Fruit fly (Drosophila melanogaster): ENCODE measurements around the gene CG7768.

CG7768 gene

dm6 chr3L:14220611-14221497 is 2.9 kb downstream of the CG7768 start (continued):
- TF ChIP-seq disco-r (GFP tag; optimal IDR thresholded peaks at IDR 0.05), result no peak
- no peak for TF ChIP-seq B-H1 (GFP tag; IDR thresholded peaks at IDR 0.05)
- no peak for TF ChIP-seq tll (GFP tag; optimal IDR thresholded peaks at IDR 0.05)
- TF ChIP-seq eve (GFP tag; optimal IDR thresholded peaks at IDR 0.05), result peak in 1 of 2 experiments; percentile 34
- TF ChIP-seq CG8765 (GFP tag; IDR thresholded peaks at IDR 0.05), result no peak
- TF ChIP-seq CG4617 (GFP tag; optimal IDR thresholded peaks at IDR 0.05; ENCODE audit: borderline replicate concordance), result no peak
- TF ChIP-seq Lpt (GFP tag; optimal IDR thresholded peaks at IDR 0.05), result no peak
- peak in 1 of 2 experiments; percentile 27 for TF ChIP-seq crp (GFP tag; optimal IDR thresholded peaks at IDR 0.05)
- TF ChIP-seq CG34224 (GFP tag; IDR thresholded peaks at IDR 0.05; ENCODE audit: partially characterized antibody), result peak; percentile 6; the same call in 1 of the 3 replicates
- no peak for TF ChIP-seq Hmr (GFP tag; optimal IDR thresholded peaks at IDR 0.05)
- TF ChIP-seq croc (GFP tag; conservative IDR thresholded peaks at IDR 0.05), result no peak
- TF ChIP-seq her (GFP tag; optimal IDR thresholded peaks at IDR 0.05), result no peak
- no peak for TF ChIP-seq ac (GFP tag; optimal IDR thresholded peaks at IDR 0.05)
- TF ChIP-seq CG12299 (tag; optimal IDR thresholded peaks at IDR 0.05), result no peak
- TF ChIP-seq CG4282 (GFP tag; optimal IDR thresholded peaks at IDR 0.05), result no peak
- TF ChIP-seq z (GFP tag; IDR thresholded peaks at IDR 0.05), result no peak
- no peak for TF ChIP-seq rib (GFP tag; IDR thresholded peaks at IDR 0.05)
- TF ChIP-seq Drgx (GFP tag; IDR thresholded peaks at IDR 0.05), result no peak
- no peak for TF ChIP-seq CG9727 (GFP tag; optimal IDR thresholded peaks at IDR 0.05)
- TF ChIP-seq Trl (optimal IDR thresholded peaks at IDR 0.05), result peak; percentile 51 to 86
- TF ChIP-seq Trl (GFP tag; optimal IDR thresholded peaks at IDR 0.05), result no peak
- peak; percentile 78 for TF ChIP-seq ewg (GFP tag; optimal IDR thresholded peaks at IDR 0.05)
- no peak for TF ChIP-seq GATAe (GFP tag; conservative IDR thresholded peaks at IDR 0.05)
- TF ChIP-seq salm (tag; optimal IDR thresholded peaks at IDR 0.05), result no peak
- TF ChIP-seq shn (GFP tag; optimal IDR thresholded peaks at IDR 0.05), result no peak
- TF ChIP-seq CG11093 (GFP tag; IDR thresholded peaks at IDR 0.05), result no peak
- TF ChIP-seq CG3838 (GFP tag; optimal IDR thresholded peaks at IDR 0.05), result no peak
- TF ChIP-seq ftz-f1 (GFP tag; optimal IDR thresholded peaks at IDR 0.05), result peak; percentile 54
- TF ChIP-seq tna (GFP tag; IDR thresholded peaks at IDR 0.05; ENCODE audit: partially characterized antibody), result no peak
- no peak for TF ChIP-seq dysf (GFP tag; IDR thresholded peaks at IDR 0.05)
- no peak for TF ChIP-seq lmd (GFP tag; IDR thresholded peaks at IDR 0.05)
- no peak for TF ChIP-seq Rx (GFP tag; IDR thresholded peaks at IDR 0.05)
- TF ChIP-seq Ptx1 (GFP tag; IDR thresholded peaks at IDR 0.05), result no peak
- no peak for TF ChIP-seq CG11723 (GFP tag; optimal IDR thresholded peaks at IDR 0.05)
- TF ChIP-seq CG6791 (GFP tag; IDR thresholded peaks at IDR 0.05; ENCODE audit: partially characterized antibody), result peak; percentile 70
- TF ChIP-seq danr (GFP tag; IDR thresholded peaks at IDR 0.05), result no peak
- TF ChIP-seq Lhr (GFP tag; optimal IDR thresholded peaks at IDR 0.05), result no peak
- peak; percentile 93 for TF ChIP-seq Neu2 (GFP tag; optimal IDR thresholded peaks at IDR 0.05; ENCODE audit: borderline replicate concordance)
- TF ChIP-seq Doc2 (GFP tag; IDR thresholded peaks at IDR 0.05), result no peak
- TF ChIP-seq gsb-n (tag; optimal IDR thresholded peaks at IDR 0.05), result no peak
- TF ChIP-seq vnd (GFP tag; IDR thresholded peaks at IDR 0.05; ENCODE audit: partially characterized antibody), result no peak
- TF ChIP-seq trem (tag; optimal IDR thresholded peaks at IDR 0.05), result no peak
- no peak for TF ChIP-seq Mad (GFP tag; optimal IDR thresholded peaks at IDR 0.05)
- no peak for TF ChIP-seq usp (GFP tag; optimal IDR thresholded peaks at IDR 0.05)
- no peak for TF ChIP-seq CG30020 (tag; optimal IDR thresholded peaks at IDR 0.05)
- peak; percentile 22 for TF ChIP-seq kni (GFP tag; optimal IDR thresholded peaks at IDR 0.05)
- TF ChIP-seq BEAF-32 (GFP tag; optimal IDR thresholded peaks at IDR 0.05), result no peak
- TF ChIP-seq sima (GFP tag; optimal IDR thresholded peaks at IDR 0.05), result no peak
- no peak for TF ChIP-seq CG17912 (GFP tag; optimal IDR thresholded peaks at IDR 0.05)
- no peak for TF ChIP-seq CG7987 (GFP tag; optimal IDR thresholded peaks at IDR 0.05)

Data from whole organism, embryonic.